Worm (Caenorhabditis elegans) whole organism, L2 larva: ENCODE data around the gene R02C2.7.

ENCODE experiments used
- aly-2 ChIP-seq: fragments of 150-350 bp; optimal IDR thresholded peaks from 2 replicates; lab custom pipeline; 2014; ENCODE audit warnings: missing biosample characterization, missing genetic modification characterization
- egl-27 ChIP-seq: sonication (generic microtip); optimal IDR thresholded peaks from 3 replicates; lab custom pipeline; 2017; ENCODE audit warnings: missing biosample characterization, missing genetic modification reagents, missing genetic modification characterization
- lin-39 ChIP-seq: fragments of 150-350 bp; optimal IDR thresholded peaks from 2 replicates; lab custom pipeline; 2014; ENCODE audit warnings: missing biosample characterization, missing genetic modification reagents, missing genetic modification characterization
- lsy-2 ChIP-seq, 2 experiments: fragments of 150-350 bp in 1 of 2; sonication (generic microtip) in 1 of 2; optimal IDR thresholded peaks; 2 replicates each; lab custom pipeline; 2014 to 2017; ENCODE audit warnings: missing biosample characterization in 2 of 2, missing genetic modification characterization in 2 of 2
- nhr-21 ChIP-seq: fragments of 150-350 bp; optimal IDR thresholded peaks from 2 replicates; lab custom pipeline; 2014; ENCODE audit warnings: missing biosample characterization, missing genetic modification characterization

ce11 chrV:234572-234971 is 7.8 kb downstream of the R02C2.7 start, which contains the start of gene kin-33:
- TF ChIP-seq lsy-2 (tag; optimal IDR thresholded peaks at IDR 0.05; lab: Kevin White, UChicago) = no peak
- no peak for TF ChIP-seq aly-2 (tag; lab: Kevin White, UChicago)
- TF ChIP-seq lin-39 = no peak
- TF ChIP-seq egl-27 = no peak
- TF ChIP-seq nhr-21 (tag; lab: Kevin White, UChicago) = no peak
